Worm (Caenorhabditis elegans) whole organism, L2 larva: ENCODE results near the gene plc-4.

Experiments
- C34F6.9 ChIP-seq: fragments of 150-350 bp; optimal IDR thresholded peaks from 2 replicates; lab custom pipeline; 2014; ENCODE audit warnings: missing biosample characterization, missing genetic modification characterization
- F13H6.1 ChIP-seq: sonication (generic microtip); optimal IDR thresholded peaks from 2 replicates; lab custom pipeline; 2016; ENCODE audit warnings: missing genetic modification characterization, missing compliant biosample characterization
- R02D3.7 ChIP-seq: fragments of 150-350 bp; optimal IDR thresholded peaks from 2 replicates; lab custom pipeline; 2014; ENCODE audit warnings: missing biosample characterization, missing genetic modification characterization
- Y55F3AM.14 ChIP-seq: fragments of 200-800 bp; sonication (Bioruptor generic); optimal IDR thresholded peaks from 2 replicates; lab custom pipeline; 2018; ENCODE audit warnings: mild to moderate bottlenecking, missing genetic modification characterization, missing compliant biosample characterization
- ZK546.5 ChIP-seq: sonication (generic microtip); optimal IDR thresholded peaks from 2 replicates; lab custom pipeline; 2017; ENCODE audit warnings: missing biosample characterization, missing genetic modification characterization
- alr-1 ChIP-seq: fragments of 150-350 bp; optimal IDR thresholded peaks from 2 replicates; lab custom pipeline; 2014; ENCODE audit warnings: missing biosample characterization, missing genetic modification characterization
- aly-2 ChIP-seq: fragments of 150-350 bp; optimal IDR thresholded peaks from 2 replicates; lab custom pipeline; 2014; ENCODE audit warnings: missing biosample characterization, missing genetic modification characterization
- ama-1 ChIP-seq: fragments of 150-350 bp; optimal IDR thresholded peaks from 2 replicates; lab custom pipeline; 2018; ENCODE audit warnings: inconsistent platforms
- blmp-1 ChIP-seq: sonication (generic microtip); optimal IDR thresholded peaks from 2 replicates; lab custom pipeline; 2017; ENCODE audit warnings: missing genetic modification characterization, mild to moderate bottlenecking, missing compliant biosample characterization, antibody characterized with exemption, moderate library complexity; ENCODE audit not compliant: insufficient read depth
- ceh-16 ChIP-seq: fragments of 150-350 bp; optimal IDR thresholded peaks from 2 replicates; lab custom pipeline; 2014; ENCODE audit warnings: missing biosample characterization, missing genetic modification characterization
- ceh-82 ChIP-seq: fragments of 150-350 bp; optimal IDR thresholded peaks from 2 replicates; lab custom pipeline; 2014; ENCODE audit warnings: missing biosample characterization, missing genetic modification characterization
- crh-2 ChIP-seq: sonication (generic microtip); optimal IDR thresholded peaks from 2 replicates; lab custom pipeline; 2017; ENCODE audit warnings: missing biosample characterization, missing genetic modification characterization
- dmd-4 ChIP-seq: sonication (generic microtip); optimal IDR thresholded peaks from 2 replicates; lab custom pipeline; 2017; ENCODE audit warnings: missing biosample characterization, missing genetic modification characterization
- egl-27 ChIP-seq: sonication (generic microtip); optimal IDR thresholded peaks from 3 replicates; lab custom pipeline; 2017; ENCODE audit warnings: missing biosample characterization, missing genetic modification reagents, missing genetic modification characterization
- elt-1 ChIP-seq: fragments of 150-350 bp; optimal IDR thresholded peaks from 2 replicates; lab custom pipeline; 2014; ENCODE audit warnings: missing biosample characterization, missing genetic modification characterization
- elt-3 ChIP-seq: sonication (generic microtip); optimal IDR thresholded peaks from 2 replicates; lab custom pipeline; 2017; ENCODE audit warnings: missing biosample characterization, missing genetic modification characterization
- gmeb-1 ChIP-seq: fragments of 150-350 bp; optimal IDR thresholded peaks from 2 replicates; lab custom pipeline; 2014; ENCODE audit warnings: missing biosample characterization, missing genetic modification characterization
- lin-11 ChIP-seq: fragments of 150-350 bp; sonication (generic microtip); optimal IDR thresholded peaks from 2 replicates; lab custom pipeline; 2014; ENCODE audit warnings: missing biosample characterization, missing genetic modification characterization, inconsistent platforms, mixed read lengths
- lin-13 ChIP-seq: fragments of 150-350 bp; optimal IDR thresholded peaks from 2 replicates; lab custom pipeline; 2014; ENCODE audit warnings: missing biosample characterization, missing genetic modification reagents, missing genetic modification characterization
- lin-39 ChIP-seq: fragments of 150-350 bp; optimal IDR thresholded peaks from 2 replicates; lab custom pipeline; 2014; ENCODE audit warnings: missing biosample characterization, missing genetic modification reagents, missing genetic modification characterization
- lsy-2 ChIP-seq, 2 experiments: fragments of 150-350 bp in 1 of 2; sonication (generic microtip) in 1 of 2; optimal IDR thresholded peaks; 2 replicates each; lab custom pipeline; 2014 to 2017; ENCODE audit warnings: missing biosample characterization in 2 of 2, missing genetic modification characterization in 2 of 2
- mab-5 ChIP-seq: fragments of 150-350 bp; optimal IDR thresholded peaks from 2 replicates; lab custom pipeline; 2014; ENCODE audit warnings: missing biosample characterization, missing genetic modification characterization
- mbf-1 ChIP-seq: sonication (generic microtip); optimal IDR thresholded peaks from 2 replicates; lab custom pipeline; 2017; ENCODE audit warnings: missing biosample characterization, missing genetic modification characterization
- mdl-1 ChIP-seq, 2 experiments: fragments of 150-350 bp in 1 of 2; sonication (generic microtip) in 1 of 2; optimal IDR thresholded peaks; 2 replicates each; lab custom pipeline; 2017; ENCODE audit warnings: missing biosample characterization in 2 of 2, missing genetic modification characterization in 2 of 2
- nhr-10 ChIP-seq: sonication (generic microtip); optimal IDR thresholded peaks from 2 replicates; lab custom pipeline; 2017; ENCODE audit warnings: missing biosample characterization, missing genetic modification characterization
- nhr-11 ChIP-seq: fragments of 150-350 bp; optimal IDR thresholded peaks from 2 replicates; lab custom pipeline; 2014; ENCODE audit warnings: missing biosample characterization, missing genetic modification characterization
- nhr-12 ChIP-seq: fragments of 150-350 bp; optimal IDR thresholded peaks from 2 replicates; lab custom pipeline; 2014; ENCODE audit warnings: missing biosample characterization, missing genetic modification characterization
- nhr-129 ChIP-seq: fragments of 150-350 bp; optimal IDR thresholded peaks from 2 replicates; lab custom pipeline; 2014; ENCODE audit warnings: missing biosample characterization, missing genetic modification characterization
- nhr-21 ChIP-seq: fragments of 150-350 bp; optimal IDR thresholded peaks from 2 replicates; lab custom pipeline; 2014; ENCODE audit warnings: missing biosample characterization, missing genetic modification characterization
- nhr-23 ChIP-seq: fragments of 150-350 bp; optimal IDR thresholded peaks from 2 replicates; lab custom pipeline; 2014; ENCODE audit warnings: missing biosample characterization, missing genetic modification reagents, missing genetic modification characterization
- nhr-237 ChIP-seq: fragments of 150-350 bp; optimal IDR thresholded peaks from 2 replicates; lab custom pipeline; 2014; ENCODE audit warnings: missing biosample characterization, missing genetic modification characterization
- nhr-25 ChIP-seq: fragments of 150-350 bp; sonication (generic microtip); optimal IDR thresholded peaks from 3 replicates; lab custom pipeline; 2014; ENCODE audit warnings: missing biosample characterization, missing genetic modification characterization
- nhr-6 ChIP-seq: fragments of 150-350 bp; optimal IDR thresholded peaks from 2 replicates; lab custom pipeline; 2014; ENCODE audit warnings: missing biosample characterization, missing genetic modification characterization
- nhr-77 ChIP-seq: fragments of 150-350 bp; optimal IDR thresholded peaks from 2 replicates; lab custom pipeline; 2014; ENCODE audit warnings: missing biosample characterization, missing genetic modification characterization
- peb-1 ChIP-seq: fragments of 150-350 bp; optimal IDR thresholded peaks from 2 replicates; lab custom pipeline; 2014; ENCODE audit warnings: missing biosample characterization, missing genetic modification characterization
- sem-4 ChIP-seq: fragments of 150-350 bp; optimal IDR thresholded peaks from 2 replicates; lab custom pipeline; 2014; ENCODE audit warnings: missing biosample characterization, missing genetic modification reagents, missing genetic modification characterization
- skn-1 ChIP-seq: sonication (generic microtip); optimal IDR thresholded peaks from 2 replicates; lab custom pipeline; 2017; ENCODE audit warnings: missing biosample characterization, missing genetic modification characterization
- sma-3 ChIP-seq: sonication (generic microtip); optimal IDR thresholded peaks from 2 replicates; lab custom pipeline; 2016; ENCODE audit warnings: missing genetic modification reagents, missing genetic modification characterization, missing compliant biosample characterization
- snpc-4 ChIP-seq: fragments of 150-350 bp; optimal IDR thresholded peaks from 2 replicates; lab custom pipeline; 2014; ENCODE audit warnings: missing biosample characterization, missing genetic modification characterization
- unc-39 ChIP-seq: fragments of 150-350 bp; optimal IDR thresholded peaks from 2 replicates; lab custom pipeline; 2014; ENCODE audit warnings: missing biosample characterization, missing genetic modification characterization
- unc-55 ChIP-seq: fragments of 150-350 bp; sonication (generic microtip); optimal IDR thresholded peaks from 3 replicates; lab custom pipeline; 2014; ENCODE audit warnings: missing biosample characterization, missing genetic modification reagents, missing genetic modification characterization
- unc-62 ChIP-seq: fragments of 150-350 bp; optimal IDR thresholded peaks from 2 replicates; lab custom pipeline; 2014; ENCODE audit warnings: missing biosample characterization, missing genetic modification reagents, missing genetic modification characterization
- zag-1 ChIP-seq: fragments of 150-350 bp; optimal IDR thresholded peaks from 2 replicates; lab custom pipeline; 2014; ENCODE audit warnings: missing biosample characterization, missing genetic modification characterization
- ztf-1 ChIP-seq: fragments of 200-800 bp; sonication (Bioruptor generic); conservative IDR thresholded peaks from 2 replicates; pipeline ENCODE4 v1.3.6; 2022; ENCODE audit warnings: missing genetic modification characterization, missing compliant biosample characterization
- ztf-11 ChIP-seq: sonication (generic microtip); optimal IDR thresholded peaks from 2 replicates; lab custom pipeline; 2017; ENCODE audit warnings: missing biosample characterization, missing genetic modification characterization
- ztf-4 ChIP-seq: fragments of 150-350 bp; optimal IDR thresholded peaks from 2 replicates; lab custom pipeline; 2014; ENCODE audit warnings: missing biosample characterization, missing genetic modification characterization

plc-4 gene

ce11 chrIV:7510829-7511228, 1.6 kb downstream of the plc-4 start:
- no peak for TF ChIP-seq sma-3 (GFP tag; lab: Kevin White, UChicago)
- no peak for TF ChIP-seq nhr-6 (tag; lab: Kevin White, UChicago)
- TF ChIP-seq blmp-1 (tag; lab: Kevin White, UChicago): no peak
- TF ChIP-seq elt-1 (tag; lab: Kevin White, UChicago): no peak
- TF ChIP-seq R02D3.7 (tag; lab: Kevin White, UChicago): no peak
- TF ChIP-seq unc-55 (GFP tag; lab: Kevin White, UChicago): no peak
- TF ChIP-seq egl-27 (tag; lab: Kevin White, UChicago): no peak
- TF ChIP-seq ZK546.5: no peak
- TF ChIP-seq ztf-11 (tag; lab: Kevin White, UChicago): no peak
- TF ChIP-seq sem-4: no peak
- TF ChIP-seq nhr-10: no peak

- TF ChIP-seq lin-11 (tag; lab: Kevin White, UChicago): no peak
- no peak for TF ChIP-seq mbf-1 (tag; lab: Kevin White, UChicago)
- TF ChIP-seq nhr-21: no peak
- no peak for TF ChIP-seq unc-55 (GFP tag; lab: Kevin White, UChicago)
- no peak for TF ChIP-seq R02D3.7 (tag; lab: Kevin White, UChicago)
- no peak for TF ChIP-seq lin-39 (tag; lab: Kevin White, UChicago)
- peak in 1 of 2 experiments; percentile 87 for TF ChIP-seq lsy-2 (tag; optimal IDR thresholded peaks at IDR 0.05; lab: Kevin White, UChicago)
These were observed 3.6 kb downstream of the plc-4 start for ce11 chrIV:7508850-7509249.

- TF ChIP-seq dmd-4 (tag; lab: Kevin White, UChicago) (no peak), nhr-25 (peak; percentile 77), zag-1 (tag; lab: Kevin White, UChicago) (peak; percentile 70), elt-3 (tag; lab: Kevin White, UChicago) (no peak), C34F6.9 (tag; lab: Kevin White, UChicago) (peak; percentile 77), nhr-237 (tag; lab: Kevin White, UChicago) (no peak), nhr-11 (tag; lab: Kevin White, UChicago) (no peak), ama-1 (lab: Kevin White, UChicago) (peak; percentile 80), peb-1 (tag; lab: Kevin White, UChicago) (no peak), crh-2 (tag; lab: Kevin White, UChicago) (peak; percentile 92), ceh-16 (tag; lab: Kevin White, UChicago) (peak; percentile 27), lin-39 (tag; lab: Kevin White, UChicago) (no peak), Y55F3AM.14 (GFP tag; lab: Kevin White, UChicago) (no peak), sma-3 (GFP tag; lab: Kevin White, UChicago) (peak; percentile 86), ceh-82 (no peak), nhr-23 (no peak), skn-1 (tag; lab: Kevin White, UChicago) (no peak), snpc-4 (tag; lab: Kevin White, UChicago) (peak; percentile 44), egl-27 (tag; lab: Kevin White, UChicago) (peak; percentile 42), unc-62 (GFP tag; lab: Kevin White, UChicago) (no peak), nhr-6 (tag; lab: Kevin White, UChicago) (peak; percentile 25), nhr-21 (peak; percentile 74), aly-2 (tag; lab: Kevin White, UChicago) (no peak), ztf-1 (GFP tag; lab: Robert Waterston, UW) (no peak), alr-1 (tag; lab: Kevin White, UChicago) (no peak), gmeb-1 (tag; lab: Kevin White, UChicago) (peak; percentile 89), mdl-1 (tag; optimal IDR thresholded peaks at IDR 0.05; lab: Kevin White, UChicago) (peak; percentile 16 to 61), ZK546.5 (no peak), nhr-77 (no peak), R02D3.7 (tag; lab: Kevin White, UChicago) (no peak), nhr-12 (tag; lab: Kevin White, UChicago) (no peak), ztf-4 (peak; percentile 51), nhr-10 (no peak), blmp-1 (tag; lab: Kevin White, UChicago) (peak; percentile 57), unc-39 (no peak), ztf-11 (tag; lab: Kevin White, UChicago) (no peak), mab-5 (no peak), lin-11 (tag; lab: Kevin White, UChicago) (peak; percentile 57), lsy-2 (tag; optimal IDR thresholded peaks at IDR 0.05; lab: Kevin White, UChicago) (peak; percentile 49 to 86), F13H6.1 (tag; lab: Kevin White, UChicago) (peak; percentile 81), sem-4 (peak; percentile 42), nhr-129 (tag; lab: Kevin White, UChicago) (peak; percentile 87), lin-13 (peak; percentile 80), mbf-1 (tag; lab: Kevin White, UChicago) (no peak), elt-1 (tag; lab: Kevin White, UChicago) (no peak)
These were observed 4.5 kb downstream of the plc-4 start, which contains the start of the genes vdac-1 and R05G6.5 for ce11 chrIV:7507841-7508509. Gene vdac-1, minus strand, starts transcription at chrIV:7507891. Gene R05G6.5, plus strand, starts transcription at chrIV:7508367.
